Worm (Caenorhabditis elegans): ENCODE measurements around the gene B0272.4.

B0272.4 gene

DNA sequence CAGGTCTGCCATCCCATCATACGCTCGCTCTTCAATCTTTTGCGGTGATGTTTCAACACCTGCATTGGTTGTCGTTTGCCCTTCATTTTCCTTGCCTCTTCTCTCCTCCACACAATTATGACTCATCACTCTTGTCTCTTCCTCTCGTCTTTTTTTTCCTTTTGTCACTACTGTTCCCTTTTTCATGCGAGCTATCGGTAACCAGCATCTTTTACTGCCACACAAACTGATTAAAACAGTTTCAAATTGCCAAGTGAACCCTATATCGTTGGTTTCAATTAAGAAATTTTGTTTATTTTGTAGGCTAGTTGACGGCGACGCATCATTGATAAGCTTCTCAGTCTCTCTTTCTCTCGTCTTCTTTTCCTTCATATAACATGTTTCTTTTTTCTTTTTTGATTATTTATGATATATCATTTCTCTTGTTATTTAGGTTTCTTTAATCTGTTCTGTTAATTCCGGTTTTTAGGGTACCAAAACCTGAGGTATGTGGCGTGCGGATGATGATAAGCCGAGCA, 18.0 kb downstream of the B0272.4 start, which contains the start of gene ZK899.1 (continued):
- TF ChIP-seq ztf-25 (GFP tag; IDR thresholded peaks at IDR 0.05) (no peak), lsl-1 (GFP tag; optimal IDR thresholded peaks at IDR 0.05) (no peak), somi-1 (GFP tag; optimal IDR thresholded peaks at IDR 0.05) (peak; percentile 4), ztf-22 (GFP tag; optimal IDR thresholded peaks at IDR 0.05) (no peak), madf-6 (GFP tag; IDR thresholded peaks at IDR 0.05) (no peak), lin-26 (GFP tag; IDR thresholded peaks at IDR 0.05) (no peak), aptf-2 (GFP tag; conservative IDR thresholded peaks at IDR 0.05) (no peak), sea-2 (GFP tag; IDR thresholded peaks at IDR 0.05) (no peak), hmg-1.2 (GFP tag; IDR thresholded peaks at IDR 0.05) (no peak), mes-4 (tag; optimal IDR thresholded peaks at IDR 0.05) (no peak), B0336.3 (GFP tag; IDR thresholded peaks at IDR 0.05) (no peak), snpc-1.3 (tag; optimal IDR thresholded peaks at IDR 0.05; ENCODE audit: insufficient read depth) (no peak), nhr-80 (tag; optimal IDR thresholded peaks at IDR 0.05) (peak; percentile 93), ceh-40 (GFP tag; IDR thresholded peaks at IDR 0.05) (no peak), tbx-9 (tag; optimal IDR thresholded peaks at IDR 0.05; ENCODE audit: borderline replicate concordance) (no peak), F55B11.4 (tag; optimal IDR thresholded peaks at IDR 0.05; ENCODE audit: borderline replicate concordance, insufficient read depth) (no peak), attf-5 (GFP tag; optimal IDR thresholded peaks at IDR 0.05) (peak; percentile 29), nfyb-1 (GFP tag; IDR thresholded peaks at IDR 0.05) (no peak), ceh-79 (tag; optimal IDR thresholded peaks at IDR 0.05) (no peak), T26A5.8 (tag; optimal IDR thresholded peaks at IDR 0.05) (no peak), F37B4.10 (GFP tag; IDR thresholded peaks at IDR 0.05) (no peak), hrde-1 (tag; optimal IDR thresholded peaks at IDR 0.05; ENCODE audit: borderline replicate concordance) (no peak)

DNA sequence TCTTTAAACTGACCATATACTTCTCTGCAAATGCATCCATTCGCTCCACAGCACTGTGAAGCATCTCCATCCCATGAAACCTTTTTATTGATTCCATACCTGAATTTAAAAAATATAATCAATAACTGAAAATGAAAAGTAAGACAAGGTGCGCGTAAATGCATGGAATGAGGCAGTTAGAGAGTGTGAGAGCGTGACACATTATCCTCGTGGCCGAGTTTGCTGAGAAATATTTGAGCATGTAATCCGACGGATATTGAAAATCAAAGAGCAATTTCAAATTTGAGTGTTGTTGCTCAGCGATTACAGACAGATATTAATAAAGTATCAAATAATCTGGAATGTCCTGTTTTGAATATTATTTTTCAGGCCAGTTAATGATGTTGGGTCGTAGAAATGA, 21.1 kb downstream of the B0272.4 start, which contains the start of gene ZK899.7:
TSS of gene ZK899.7 (minus strand) at position 101 of the 400 bp plus-strand sequence.
- TF ChIP-seq D2030.7 (GFP tag; IDR thresholded peaks at IDR 0.05): no peak
- TF ChIP-seq lir-1 (GFP tag; conservative IDR thresholded peaks at IDR 0.05): no peak
- TF ChIP-seq dox-1 (GFP tag; IDR thresholded peaks at IDR 0.05): no peak
- no peak for TF ChIP-seq unc-62 (GFP tag; optimal IDR thresholded peaks at IDR 0.05)
- TF ChIP-seq pbrm-1 (GFP tag; IDR thresholded peaks at IDR 0.05): no peak
- TF ChIP-seq sptf-2 (GFP tag; optimal IDR thresholded peaks at IDR 0.05): no peak
- no peak for TF ChIP-seq nhr-27 (tag; optimal IDR thresholded peaks at IDR 0.05)
- TF ChIP-seq repo-1 (tag; optimal IDR thresholded peaks at IDR 0.05): no peak
- TF ChIP-seq pha-4 (tag; optimal IDR thresholded peaks at IDR 0.05): no peak
- no peak for TF ChIP-seq him-1 (tag; optimal IDR thresholded peaks at IDR 0.05)
- TF ChIP-seq snpc-1.1 (tag; optimal IDR thresholded peaks at IDR 0.05; ENCODE audit: insufficient read depth): no peak
- TF ChIP-seq rpc-1 (optimal IDR thresholded peaks at IDR 0.05): no peak
- no peak for TF ChIP-seq rpc-1 (tag; optimal IDR thresholded peaks at IDR 0.05)
- TF ChIP-seq mcd-1 (GFP tag; IDR thresholded peaks at IDR 0.05): no peak
- TF ChIP-seq tbx-9 (tag; optimal IDR thresholded peaks at IDR 0.05; ENCODE audit: borderline replicate concordance): no peak
- no peak for TF ChIP-seq lsy-27 (tag; optimal IDR thresholded peaks at IDR 0.05; ENCODE audit: borderline replicate concordance, insufficient read depth)

DNA sequence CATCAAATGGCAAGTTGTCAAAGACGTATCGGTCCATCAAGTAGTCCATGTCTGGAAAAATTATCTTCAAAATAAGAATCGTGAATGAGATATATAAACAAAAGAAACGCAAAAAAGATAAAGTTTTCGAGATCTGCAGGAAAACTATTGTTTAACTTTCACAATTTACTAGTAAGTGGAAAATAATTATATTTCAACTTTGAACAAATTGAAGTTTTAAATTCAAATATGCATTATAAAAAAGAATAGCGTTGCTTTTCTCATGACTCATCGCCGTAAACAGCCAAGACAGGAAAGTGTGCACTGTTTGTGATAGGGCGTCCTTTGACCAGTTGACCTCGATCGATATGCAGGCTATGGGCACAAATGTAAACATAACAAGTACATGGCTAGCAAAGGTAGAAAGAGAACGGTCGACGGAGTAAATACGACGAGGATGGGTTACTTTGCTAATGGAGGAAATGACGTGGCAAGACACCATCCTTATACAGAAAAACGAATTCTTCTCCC, 23.8 kb downstream of the B0272.4 start, which contains the start of gene ZK899.2:
TSS of gene ZK899.2 (minus strand) at position 51 of the 510 bp plus-strand sequence.
- TF ChIP-seq him-1 (tag; optimal IDR thresholded peaks at IDR 0.05) (no peak), sea-2 (GFP tag; IDR thresholded peaks at IDR 0.05) (no peak)

Data from whole organism, young adult.